Fruit fly (Drosophila melanogaster) S2 (cell line): ENCODE measurements around the gene sick.

ENCODE experiments used
- CG8478 ChIP-seq: fragments of >200 bp; optimal IDR thresholded peaks from 2 replicates; lab custom pipeline; 2018
- CTCF ChIP-seq, 2 experiments: fragments of >200 bp; optimal IDR thresholded peaks; 2 replicates each; lab custom pipeline; 2018

DNA sequence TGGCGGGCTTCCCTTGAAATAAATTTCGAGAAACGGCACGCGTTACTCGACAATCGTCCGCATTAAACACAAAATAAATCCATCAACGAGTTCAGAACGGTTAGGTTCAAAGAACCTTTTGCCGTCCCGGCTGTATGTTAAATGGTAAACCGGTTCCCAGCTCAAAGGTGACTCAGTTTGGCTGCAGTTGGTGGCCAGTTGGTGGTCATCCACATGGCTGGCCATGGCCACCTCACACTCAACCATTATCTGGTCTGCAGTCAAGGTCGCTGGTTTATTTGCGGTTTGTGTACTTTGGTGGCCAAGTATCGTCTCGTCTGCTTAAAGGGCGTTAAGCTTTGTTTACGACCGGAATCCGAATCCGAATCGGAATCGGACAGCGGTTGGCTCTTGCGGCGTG lies 73.3 kb downstream of the sick start:
- TF ChIP-seq CG8478 (lab: Kevin White, UChicago) = no peak
- TF ChIP-seq CTCF (optimal IDR thresholded peaks at IDR 0.05; lab: Kevin White, UChicago) = no peak
